Fruit fly (Drosophila melanogaster): Measurements from ENCODE around the gene Tollo.

dm6 chr3L:15266628-15267027 lies 31.2 kb downstream of the Tollo start:
- TF ChIP-seq CTCF (optimal IDR thresholded peaks at IDR 0.05) (no peak), CG8478 (optimal IDR thresholded peaks at IDR 0.05) (no peak)
